Fruit fly (Drosophila melanogaster) whole organism, embryonic: Measurements from ENCODE around the gene CG12581.

Experiments
- Adf1 ChIP-seq: fragments of 200-800 bp; sonication (Bioruptor generic); IDR thresholded peaks from 2 replicates; pipeline ENCODE4 v1.3.6; 2022; ENCODE audit warnings: missing biosample characterization, missing genetic modification characterization
- Bgb ChIP-seq: fragments of 200-800 bp; sonication (Bioruptor generic); IDR thresholded peaks from 2 replicates; pipeline ENCODE4 v1.3.6; 2022; ENCODE audit warnings: missing biosample characterization, missing genetic modification characterization; ENCODE audit not compliant: partially characterized antibody
- CG10321 ChIP-seq: fragments of 200-800 bp; sonication (Bioruptor generic); IDR thresholded peaks from 2 replicates; pipeline ENCODE4 v1.3.6; 2022; ENCODE audit warnings: missing biosample characterization, missing genetic modification characterization
- CG11247 ChIP-seq: fragments of 200-800 bp; sonication (Bioruptor generic); IDR thresholded peaks from 2 replicates; pipeline ENCODE4 v1.3.6; 2022; ENCODE audit warnings: missing biosample characterization, missing genetic modification characterization
- CG12744 ChIP-seq: fragments of 200-800 bp; sonication (Bioruptor generic); optimal IDR thresholded peaks from 2 replicates; lab custom pipeline; 2016; ENCODE audit warnings: missing biosample characterization, missing genetic modification characterization
- CG12769 ChIP-seq: fragments of 200-800 bp; sonication (Bioruptor generic); optimal IDR thresholded peaks from 2 replicates; lab custom pipeline; 2019; ENCODE audit warnings: missing biosample characterization, mild to moderate bottlenecking, missing genetic modification characterization, moderate library complexity
- CG14710 ChIP-seq: fragments of 200-800 bp; sonication (Bioruptor generic); optimal IDR thresholded peaks from 3 replicates; lab custom pipeline; 2019; ENCODE audit warnings: missing biosample characterization, mild to moderate bottlenecking, missing genetic modification characterization, moderate library complexity
- CG30020 ChIP-seq: fragments of 200-800 bp; optimal IDR thresholded peaks from 2 replicates; lab custom pipeline; 2019; ENCODE audit warnings: missing biosample characterization, mild to moderate bottlenecking, missing genetic modification characterization, moderate library complexity
- CG31365 ChIP-seq: fragments of 200-800 bp; sonication (Bioruptor generic); optimal IDR thresholded peaks from 2 replicates; lab custom pipeline; 2018; ENCODE audit warnings: missing biosample characterization, mild to moderate bottlenecking, missing genetic modification characterization
- CG33213 ChIP-seq: fragments of 200-800 bp; sonication (Bioruptor generic); optimal IDR thresholded peaks from 3 replicates; lab custom pipeline; 2016; ENCODE audit warnings: missing biosample characterization, missing genetic modification characterization
- CG34224 ChIP-seq: fragments of 200-800 bp; sonication (Bioruptor generic); IDR thresholded peaks from 3 replicates; pipeline ENCODE4 v1.3.6; 2022; ENCODE audit warnings: missing biosample characterization, missing genetic modification characterization; ENCODE audit not compliant: partially characterized antibody
- CG3838 ChIP-seq: fragments of 200-800 bp; sonication (Bioruptor generic); optimal IDR thresholded peaks from 3 replicates; lab custom pipeline; 2016; ENCODE audit warnings: missing biosample characterization, missing genetic modification characterization
- CG4707 ChIP-seq: fragments of 200-800 bp; sonication (Bioruptor generic); optimal IDR thresholded peaks from 2 replicates; lab custom pipeline; 2018; ENCODE audit warnings: missing biosample characterization, mild to moderate bottlenecking, missing genetic modification characterization, moderate library complexity
- CG7271 ChIP-seq: fragments of 200-800 bp; sonication (Bioruptor generic); optimal IDR thresholded peaks from 2 replicates; lab custom pipeline; 2018; ENCODE audit warnings: missing biosample characterization, mild to moderate bottlenecking, missing genetic modification characterization, moderate library complexity
- CG9932 ChIP-seq: fragments of 200-800 bp; sonication (Bioruptor generic); IDR thresholded peaks from 2 replicates; pipeline ENCODE4 v1.3.6; 2022; ENCODE audit warnings: missing biosample characterization, missing genetic modification characterization
- D19B ChIP-seq: fragments of 200-800 bp; sonication (Bioruptor generic); optimal IDR thresholded peaks from 2 replicates; lab custom pipeline; 2017; ENCODE audit warnings: missing biosample characterization, mild to moderate bottlenecking, missing genetic modification characterization
- Dek ChIP-seq: fragments of 200-800 bp; sonication (Bioruptor generic); optimal IDR thresholded peaks from 3 replicates; lab custom pipeline; 2019; ENCODE audit warnings: missing biosample characterization, mild to moderate bottlenecking, missing genetic modification characterization, moderate library complexity
- Drgx ChIP-seq: fragments of 200-800 bp; sonication (Bioruptor generic); IDR thresholded peaks from 2 replicates; pipeline ENCODE4 v1.3.6; 2022; ENCODE audit warnings: missing biosample characterization, missing genetic modification characterization
- E2f1 ChIP-seq: fragments of 200-800 bp; sonication (Bioruptor generic); IDR thresholded peaks from 2 replicates; pipeline ENCODE4 v1.3.6; 2022; ENCODE audit warnings: missing biosample characterization, missing genetic modification characterization
- Ets97D ChIP-seq: fragments of 200-800 bp; sonication (Bioruptor generic); optimal IDR thresholded peaks from 3 replicates; lab custom pipeline; 2016; ENCODE audit warnings: missing biosample characterization, missing genetic modification characterization
- H15 ChIP-seq: fragments of 200-800 bp; sonication (Bioruptor generic); IDR thresholded peaks from 3 replicates; pipeline ENCODE4 v1.3.6; 2022; ENCODE audit warnings: missing biosample characterization, missing genetic modification characterization
- HmgD ChIP-seq: fragments of 200-800 bp; sonication (Bioruptor generic); optimal IDR thresholded peaks from 3 replicates; lab custom pipeline; 2016; ENCODE audit warnings: missing biosample characterization, missing genetic modification characterization
- Kr ChIP-seq: fragments of 200-800 bp; sonication (Bioruptor generic); optimal IDR thresholded peaks from 2 replicates; lab custom pipeline; 2017; ENCODE audit warnings: missing biosample characterization, mild to moderate bottlenecking, missing genetic modification characterization
- Lhr ChIP-seq: fragments of 200-800 bp; sonication (Bioruptor generic); optimal IDR thresholded peaks from 3 replicates; lab custom pipeline; 2017; ENCODE audit warnings: mild to moderate bottlenecking, missing biosample characterization, missing genetic modification reagents, missing genetic modification characterization
- Max ChIP-seq: fragments of 200-800 bp; sonication (Bioruptor generic); optimal IDR thresholded peaks from 2 replicates; lab custom pipeline; 2016; ENCODE audit warnings: missing biosample characterization, mild to moderate bottlenecking, missing genetic modification characterization
- Neu2 ChIP-seq: fragments of 200-800 bp; sonication (Bioruptor generic); optimal IDR thresholded peaks from 3 replicates; lab custom pipeline; 2016; ENCODE audit warnings: missing biosample characterization, missing genetic modification characterization, borderline replicate concordance
- Side ChIP-seq: fragments of 200-800 bp; sonication (Bioruptor generic); optimal IDR thresholded peaks from 2 replicates; lab custom pipeline; 2016; ENCODE audit warnings: missing biosample characterization, missing genetic modification characterization
- Six4 ChIP-seq: fragments of 200-800 bp; sonication (Bioruptor generic); optimal IDR thresholded peaks from 2 replicates; lab custom pipeline; 2016; ENCODE audit warnings: missing biosample characterization, missing genetic modification characterization
- Sry-β ChIP-seq: fragments of 200-800 bp; sonication (Bioruptor generic); optimal IDR thresholded peaks from 2 replicates; lab custom pipeline; 2018; ENCODE audit warnings: missing biosample characterization, mild to moderate bottlenecking, missing genetic modification characterization, moderate library complexity
- chinmo ChIP-seq: fragments of 200-800 bp; sonication (Bioruptor generic); IDR thresholded peaks from 4 replicates; pipeline ENCODE4 v1.3.6; 2022; ENCODE audit warnings: missing biosample characterization, missing genetic modification characterization; ENCODE audit not compliant: partially characterized antibody
- crc ChIP-seq: fragments of 200-800 bp; sonication (Bioruptor generic); optimal IDR thresholded peaks from 2 replicates; lab custom pipeline; 2016; ENCODE audit warnings: missing biosample characterization, missing genetic modification characterization
- dmrt11E ChIP-seq: fragments of 200-800 bp; sonication (Bioruptor generic); optimal IDR thresholded peaks from 3 replicates; lab custom pipeline; 2018; ENCODE audit warnings: missing biosample characterization, mild to moderate bottlenecking, missing genetic modification characterization, moderate library complexity
- dpn ChIP-seq, 2 experiments: fragments of 200-800 bp; sonication (Bioruptor generic); optimal IDR thresholded peaks; 3 replicates each; lab custom pipeline; 2016; ENCODE audit warnings: missing biosample characterization in 2 of 2, missing genetic modification characterization in 2 of 2
- ems ChIP-seq: fragments of 200-800 bp; sonication (Bioruptor generic); optimal IDR thresholded peaks from 3 replicates; lab custom pipeline; 2016; ENCODE audit warnings: missing biosample characterization, missing genetic modification characterization
- eyg ChIP-seq: fragments of 200-800 bp; sonication (Bioruptor generic); optimal IDR thresholded peaks from 3 replicates; lab custom pipeline; 2016; ENCODE audit warnings: missing biosample characterization, missing genetic modification characterization
- grn ChIP-seq: fragments of 200-800 bp; sonication (Bioruptor generic); optimal IDR thresholded peaks from 3 replicates; lab custom pipeline; 2017; ENCODE audit warnings: missing biosample characterization, missing genetic modification characterization
- inv ChIP-seq: fragments of 200-800 bp; sonication (Bioruptor generic); IDR thresholded peaks from 2 replicates; pipeline ENCODE4 v1.3.6; 2022; ENCODE audit warnings: missing biosample characterization, missing genetic modification characterization; ENCODE audit not compliant: partially characterized antibody
- jumu ChIP-seq: fragments of 200-800 bp; sonication (Bioruptor generic); optimal IDR thresholded peaks from 3 replicates; lab custom pipeline; 2016; ENCODE audit warnings: missing biosample characterization, missing genetic modification characterization
- lilli ChIP-seq: fragments of 200-800 bp; sonication (Bioruptor generic); optimal IDR thresholded peaks from 3 replicates; lab custom pipeline; 2016; ENCODE audit warnings: missing biosample characterization, missing genetic modification characterization
- lola ChIP-seq, 3 experiments: fragments of >200 bp in 2 of 3; fragments of 200-800 bp in 1 of 3; sonication (Bioruptor generic) in 1 of 3; optimal IDR thresholded peaks; 2 replicates each; lab custom pipeline; 2017 to 2019; ENCODE audit warnings: missing biosample characterization in 3 of 3, missing genetic modification characterization in 3 of 3, mild to moderate bottlenecking in 1 of 3, moderate library complexity in 1 of 3
- maf-S ChIP-seq: fragments of 200-800 bp; sonication (Bioruptor generic); optimal IDR thresholded peaks from 2 replicates; lab custom pipeline; 2016; ENCODE audit warnings: missing biosample characterization, missing genetic modification characterization
- mld ChIP-seq: fragments of 200-800 bp; sonication (Bioruptor generic); IDR thresholded peaks from 3 replicates; pipeline ENCODE4 v1.3.6; 2022; ENCODE audit warnings: missing biosample characterization, missing genetic modification characterization; ENCODE audit not compliant: partially characterized antibody
- odd ChIP-seq: fragments of 200-800 bp; sonication (Bioruptor generic); optimal IDR thresholded peaks from 2 replicates; lab custom pipeline; 2017; ENCODE audit warnings: missing biosample characterization, mild to moderate bottlenecking, missing genetic modification characterization
- pros ChIP-seq: fragments of 200-800 bp; sonication (Bioruptor generic); optimal IDR thresholded peaks from 3 replicates; lab custom pipeline; 2019; ENCODE audit warnings: missing biosample characterization, mild to moderate bottlenecking, missing genetic modification characterization, moderate library complexity
- ro ChIP-seq: fragments of 200-800 bp; sonication (Bioruptor generic); IDR thresholded peaks from 2 replicates; pipeline ENCODE4 v1.3.6; 2022; ENCODE audit warnings: missing biosample characterization, missing genetic modification characterization
- sna ChIP-seq: fragments of 200-800 bp; sonication (Bioruptor generic); IDR thresholded peaks from 2 replicates; pipeline ENCODE4 v1.3.6; 2022; ENCODE audit warnings: missing biosample characterization, missing genetic modification characterization; ENCODE audit not compliant: partially characterized antibody
- so ChIP-seq: fragments of 200-800 bp; sonication (Bioruptor generic); IDR thresholded peaks from 3 replicates; pipeline ENCODE4 v1.3.6; 2022; ENCODE audit warnings: missing biosample characterization, missing genetic modification characterization
- sob ChIP-seq: fragments of 200-800 bp; sonication (Bioruptor generic); IDR thresholded peaks from 2 replicates; pipeline ENCODE4 v1.3.6; 2022; ENCODE audit warnings: missing biosample characterization, missing genetic modification characterization
- tll ChIP-seq, 2 experiments: fragments of 200-800 bp in 1 of 2; fragments of >200 bp in 1 of 2; sonication (Bioruptor generic) in 1 of 2; optimal IDR thresholded peaks; 2 replicates each; lab custom pipeline; 2017 to 2019; ENCODE audit warnings: missing biosample characterization in 2 of 2, missing genetic modification characterization in 2 of 2, mild to moderate bottlenecking in 1 of 2, moderate library complexity in 1 of 2
- trh ChIP-seq: fragments of 200-800 bp; sonication (Bioruptor generic); optimal IDR thresholded peaks from 2 replicates; lab custom pipeline; 2016; ENCODE audit warnings: missing biosample characterization, missing genetic modification characterization
- zen2 ChIP-seq: fragments of 200-800 bp; sonication (Bioruptor generic); IDR thresholded peaks from 3 replicates; pipeline ENCODE4 v1.3.6; 2022; ENCODE audit warnings: missing biosample characterization, missing genetic modification characterization; ENCODE audit not compliant: partially characterized antibody

Gene CG12581

DNA sequence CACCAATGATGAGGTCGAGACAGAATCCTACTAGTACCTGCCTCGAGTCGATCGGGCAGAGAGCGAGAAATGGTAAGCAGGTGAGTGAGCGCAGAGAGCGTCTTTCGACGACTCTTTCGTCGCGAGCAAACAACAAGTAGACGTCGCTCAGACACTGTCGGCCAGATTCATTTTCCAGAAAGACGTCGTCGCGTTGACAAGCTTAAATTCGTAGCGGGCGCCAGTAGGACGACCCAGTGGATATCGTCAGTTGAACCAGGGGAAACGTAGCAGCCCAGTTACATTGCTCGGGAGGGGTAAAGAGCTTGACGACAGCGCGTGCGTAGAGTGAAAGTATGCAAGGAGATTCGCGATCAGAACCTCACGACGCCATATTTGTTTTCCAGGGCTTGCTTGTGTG, at the start of gene CG12581 (continued):
- no peak for TF ChIP-seq Six4 (GFP tag; lab: Kevin White, UChicago)
- TF ChIP-seq CG34224 (GFP tag; lab: Robert Waterston, UW), result no peak
- no peak for TF ChIP-seq CG11247 (GFP tag; lab: Robert Waterston, UW)
- peak; percentile 57; the same call in 1 of the 3 replicates for TF ChIP-seq mld (GFP tag; lab: Robert Waterston, UW)
- TF ChIP-seq ro, result no peak
- no peak for TF ChIP-seq zen2 (GFP tag; lab: Robert Waterston, UW)
- TF ChIP-seq Neu2 (GFP tag; lab: Kevin White, UChicago), result no peak
- TF ChIP-seq Side (GFP tag; lab: Kevin White, UChicago), result no peak
- TF ChIP-seq Kr (GFP tag; lab: Kevin White, UChicago), result no peak
- TF ChIP-seq CG10321 (GFP tag; lab: Robert Waterston, UW), result 0 out of 2 replicates have a peak, but pooled peaks have one; percentile 6
- TF ChIP-seq Ets97D (GFP tag; lab: Kevin White, UChicago), result no peak
- no peak for TF ChIP-seq maf-S (GFP tag; lab: Kevin White, UChicago)
- TF ChIP-seq ems (GFP tag; lab: Kevin White, UChicago), result no peak
- TF ChIP-seq Dek, result no peak
- no peak for TF ChIP-seq CG33213 (GFP tag; lab: Kevin White, UChicago)
- no peak for TF ChIP-seq chinmo (GFP tag; lab: Robert Waterston, UW)
- no peak for TF ChIP-seq CG3838 (GFP tag; lab: Kevin White, UChicago)
- no peak for TF ChIP-seq lilli (GFP tag; lab: Kevin White, UChicago)
- no peak for TF ChIP-seq CG14710 (tag; lab: Kevin White, UChicago)
- TF ChIP-seq CG12744, result no peak
- TF ChIP-seq odd, result no peak
- peak; percentile 55 for TF ChIP-seq CG12769
- no peak for TF ChIP-seq lola (GFP tag; optimal IDR thresholded peaks at IDR 0.05; lab: Kevin White, UChicago)
- TF ChIP-seq CG7271 (tag; lab: Kevin White, UChicago), result no peak
- no peak for TF ChIP-seq Sry-β (GFP tag; lab: Kevin White, UChicago)
- TF ChIP-seq tll (GFP tag; optimal IDR thresholded peaks at IDR 0.05; lab: Kevin White, UChicago), result no peak
- no peak for TF ChIP-seq eyg (GFP tag; lab: Kevin White, UChicago)
- TF ChIP-seq so (GFP tag; lab: Robert Waterston, UW), result no peak
- TF ChIP-seq jumu (GFP tag; lab: Kevin White, UChicago), result no peak
- TF ChIP-seq crc (GFP tag; lab: Kevin White, UChicago), result no peak
- no peak for TF ChIP-seq Lhr (GFP tag; lab: Kevin White, UChicago)
- no peak for TF ChIP-seq CG9932 (GFP tag; lab: Robert Waterston, UW)
- no peak for TF ChIP-seq sna (GFP tag; lab: Robert Waterston, UW)
- no peak for TF ChIP-seq trh
- TF ChIP-seq CG4707 (GFP tag; lab: Kevin White, UChicago), result no peak
- peak; percentile 32; the same call in 1 of the 2 replicates for TF ChIP-seq inv
- no peak for TF ChIP-seq dpn (GFP tag; optimal IDR thresholded peaks at IDR 0.05; lab: Kevin White, UChicago)
- TF ChIP-seq E2f1, result no peak
- TF ChIP-seq Adf1, result no peak
- TF ChIP-seq Bgb, result 0 out of 2 replicates have a peak, but pooled peaks have one; percentile 2
- no peak for TF ChIP-seq Max (GFP tag; lab: Kevin White, UChicago)
- no peak for TF ChIP-seq CG31365 (tag; lab: Kevin White, UChicago)
- no peak for TF ChIP-seq CG30020 (tag; lab: Kevin White, UChicago)
- no peak for TF ChIP-seq H15 (GFP tag; lab: Robert Waterston, UW)
- no peak for TF ChIP-seq Drgx (GFP tag; lab: Robert Waterston, UW)
- no peak for TF ChIP-seq D19B (GFP tag; lab: Kevin White, UChicago)
- peak; percentile 28 for TF ChIP-seq grn
- TF ChIP-seq pros (GFP tag; lab: Kevin White, UChicago), result no peak
- no peak for TF ChIP-seq HmgD (GFP tag; lab: Kevin White, UChicago)
- TF ChIP-seq dmrt11E, result no peak
- no peak for TF ChIP-seq sob (GFP tag; lab: Robert Waterston, UW)
